Worm (Caenorhabditis elegans): ENCODE measurements around the gene lit-1.

ce11 chrIII:13719247-13719758, 17.5 kb downstream of the lit-1 start:
- TF ChIP-seq him-1 (tag; optimal IDR thresholded peaks at IDR 0.05): no peak
- TF ChIP-seq dao-5 (tag; optimal IDR thresholded peaks at IDR 0.05): no peak
- TF ChIP-seq W03F9.2 (tag; optimal IDR thresholded peaks at IDR 0.05): no peak

Data from whole organism, L4/young adult.